Fruit fly (Drosophila melanogaster): Measurements from ENCODE around the gene CG17261.

DNA sequence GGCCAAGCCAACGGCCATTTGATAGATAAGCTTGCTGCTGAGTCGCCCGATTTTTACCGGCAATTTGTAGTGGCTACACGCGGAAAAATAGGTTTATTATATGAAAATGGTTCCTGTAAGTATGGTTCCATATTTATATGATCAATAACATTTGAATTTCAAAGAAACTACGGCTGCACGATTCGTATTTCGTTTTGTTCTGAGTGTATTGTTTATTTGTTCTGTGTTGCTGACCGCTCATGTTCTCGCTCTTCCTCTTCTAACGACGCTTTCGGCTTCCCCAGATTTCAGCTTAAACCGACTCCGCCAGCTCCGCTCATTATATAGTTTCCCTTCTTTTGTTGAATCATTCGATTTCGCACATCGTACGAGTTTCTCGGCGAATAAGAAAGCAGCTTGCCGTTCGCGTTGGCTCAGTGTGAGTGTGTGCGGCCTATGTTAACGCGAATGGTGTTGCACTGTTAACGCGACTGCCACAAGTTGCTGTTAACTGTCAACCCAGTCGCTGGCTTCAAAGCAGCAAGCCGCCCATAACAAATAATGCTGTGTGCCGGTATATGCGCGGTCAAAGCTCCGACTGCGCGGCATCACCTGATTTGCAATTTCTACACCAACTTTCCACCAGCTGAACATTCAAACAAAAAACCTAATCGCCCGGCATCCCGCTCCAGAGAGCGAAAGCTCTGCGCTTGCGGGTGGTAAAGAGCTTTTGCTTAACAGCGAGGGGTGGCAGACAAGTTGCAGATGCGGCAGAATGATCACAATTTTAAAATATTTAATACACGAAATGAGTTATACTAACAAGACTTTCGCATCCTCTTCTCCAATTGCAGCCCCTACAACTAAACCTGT is 16.6 kb downstream of the CG17261 start:
- TF ChIP-seq pros (GFP tag; optimal IDR thresholded peaks at IDR 0.05) (no peak), Gug (GFP tag; IDR thresholded peaks at IDR 0.05) (peak; percentile 20; the same call in 1 of the 4 replicates), usp (GFP tag; optimal IDR thresholded peaks at IDR 0.05) (no peak)
